Worm (Caenorhabditis elegans): ENCODE data around the gene Y116A8C.467.
"Not testable (repeated sequence)": the region's sequence is repeated elsewhere in the genome, so short reads cannot be mapped to it uniquely, and the experiment has no call there.

- not testable (repeated sequence) for TF ChIP-seq him-1, dao-5, W03F9.2 (tag; optimal IDR thresholded peaks at IDR 0.05)
These were observed at the start of gene Y116A8C.467 for ce11 chrIV:17063700-17064099.

Data from whole organism, L4/young adult.